Fruit fly (Drosophila melanogaster): ENCODE measurements around the gene Ance.

The Ance gene

dm6 chr2L:13904331-13904911 is 1.0 kb upstream of the Ance start, which contains the start of gene Smg5 (continued):
- TF ChIP-seq pho (GFP tag; optimal IDR thresholded peaks at IDR 0.05) (peak; percentile 98), nerfin-2 (GFP tag; IDR thresholded peaks at IDR 0.05; ENCODE audit: partially characterized antibody) (peak; percentile 97), Drgx (GFP tag; IDR thresholded peaks at IDR 0.05) (peak; percentile 73), CG15073 (GFP tag; optimal IDR thresholded peaks at IDR 0.05) (peak; percentile 1), CG13894 (tag; optimal IDR thresholded peaks at IDR 0.05) (no peak), NK7.1 (GFP tag; optimal IDR thresholded peaks at IDR 0.05) (peak; percentile 71), CG1529 (GFP tag; optimal IDR thresholded peaks at IDR 0.05) (peak; percentile 73), mirr (GFP tag; optimal IDR thresholded peaks at IDR 0.05) (peak; percentile 94), Hsf (GFP tag; optimal IDR thresholded peaks at IDR 0.05) (peak; percentile 98), Hmr (GFP tag; optimal IDR thresholded peaks at IDR 0.05) (peak; percentile 89), Xbp1 (GFP tag; optimal IDR thresholded peaks at IDR 0.05) (peak; percentile 98), eyg (GFP tag; optimal IDR thresholded peaks at IDR 0.05) (peak; percentile 92), CG10959 (GFP tag; IDR thresholded peaks at IDR 0.05) (peak; percentile 97), CG10431 (GFP tag; optimal IDR thresholded peaks at IDR 0.05) (peak; percentile 24), CG8765 (GFP tag; IDR thresholded peaks at IDR 0.05) (peak; percentile 96), lola (GFP tag; optimal IDR thresholded peaks at IDR 0.05) (peak in 1 of 3 experiments; percentile 97), ash1 (GFP tag; optimal IDR thresholded peaks at IDR 0.05) (no peak), D (optimal IDR thresholded peaks at IDR 0.05) (peak; percentile 97), D (GFP tag; optimal IDR thresholded peaks at IDR 0.05) (peak; percentile 89), fu2 (GFP tag; optimal IDR thresholded peaks at IDR 0.05) (peak; percentile 98), CG2199 (GFP tag; IDR thresholded peaks at IDR 0.05) (peak; percentile 92; the same call in 2 of the 3 replicates), CG11560 (tag; IDR thresholded peaks at IDR 0.05) (peak; percentile 80), z (GFP tag; IDR thresholded peaks at IDR 0.05) (0 out of 3 replicates have a peak, but pooled peaks have one; percentile 5), CG8281 (tag; optimal IDR thresholded peaks at IDR 0.05) (peak; percentile 33), CG2202 (tag; optimal IDR thresholded peaks at IDR 0.05) (peak; percentile 61), danr (GFP tag; IDR thresholded peaks at IDR 0.05) (peak; percentile 82), Doc3 (GFP tag; IDR thresholded peaks at IDR 0.05; ENCODE audit: partially characterized antibody) (peak; percentile 82), tio (GFP tag; optimal IDR thresholded peaks at IDR 0.05) (no peak), toy (GFP tag; IDR thresholded peaks at IDR 0.05) (peak; percentile 80), CG9437 (GFP tag; optimal IDR thresholded peaks at IDR 0.05) (peak; percentile 80), CG12236 (GFP tag; optimal IDR thresholded peaks at IDR 0.05) (peak; percentile 81), CG2678 (tag; optimal IDR thresholded peaks at IDR 0.05) (peak; percentile 80), Optix (GFP tag; IDR thresholded peaks at IDR 0.05) (peak; percentile 99), slbo (GFP tag; IDR thresholded peaks at IDR 0.05) (peak; percentile 97), CG17568 (GFP tag; optimal IDR thresholded peaks at IDR 0.05) (no peak), run (tag; optimal IDR thresholded peaks at IDR 0.05) (peak; percentile 24), CG11398 (GFP tag; optimal IDR thresholded peaks at IDR 0.05) (peak; percentile 89), BEAF-32 (GFP tag; optimal IDR thresholded peaks at IDR 0.05) (peak; percentile 79), cas (GFP tag; IDR thresholded peaks at IDR 0.05) (peak; percentile 87), Oli (tag; optimal IDR thresholded peaks at IDR 0.05) (peak; percentile 83), CG12659 (GFP tag; optimal IDR thresholded peaks at IDR 0.05) (peak; percentile 95), CG14710 (tag; optimal IDR thresholded peaks at IDR 0.05) (peak; percentile 93), CG1832 (GFP tag; optimal IDR thresholded peaks at IDR 0.05) (no peak), insv (GFP tag; optimal IDR thresholded peaks at IDR 0.05) (peak in 1 of 2 experiments; percentile 65), dan (GFP tag; IDR thresholded peaks at IDR 0.05) (peak; percentile 86), repo (GFP tag; optimal IDR thresholded peaks at IDR 0.05) (peak; percentile 96), sr (GFP tag; IDR thresholded peaks at IDR 0.05) (peak; percentile 86), pb (GFP tag; optimal IDR thresholded peaks at IDR 0.05) (peak; percentile 94), oc (tag; optimal IDR thresholded peaks at IDR 0.05) (no peak), CG42726 (GFP tag; IDR thresholded peaks at IDR 0.05; ENCODE audit: partially characterized antibody) (peak; percentile 92)

Measured in whole organism, embryonic.